Worm (Caenorhabditis elegans): ENCODE measurements around the gene T25D1.2.
A peak's percentile ranks its signal among the peaks of the same experiment; 100 is the strongest.

The T25D1.2 gene

DNA sequence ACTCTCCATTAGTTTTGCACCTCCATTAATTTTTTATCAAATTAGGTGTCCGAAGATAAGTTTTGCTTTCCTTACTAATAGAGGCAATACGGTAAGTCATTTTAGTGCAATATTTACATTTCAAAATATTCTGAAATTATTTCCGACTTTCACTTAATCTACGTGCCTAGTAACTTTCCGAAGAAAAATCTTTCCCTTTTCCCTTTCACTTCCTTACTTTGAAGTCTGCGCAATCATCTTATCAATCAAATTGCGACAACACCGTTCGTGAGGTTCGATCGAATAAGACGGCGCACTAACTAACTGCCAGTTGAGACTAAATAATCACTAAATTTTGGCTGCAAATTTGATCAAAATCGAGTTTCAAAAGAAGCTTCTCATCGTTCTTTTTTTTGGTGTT, 18.5 kb downstream of the T25D1.2 start:
- TF ChIP-seq blmp-1 (tag; optimal IDR thresholded peaks at IDR 0.05; ENCODE audit: insufficient read depth) (peak; percentile 74), egl-27 (tag; optimal IDR thresholded peaks at IDR 0.05) (no peak)

DNA sequence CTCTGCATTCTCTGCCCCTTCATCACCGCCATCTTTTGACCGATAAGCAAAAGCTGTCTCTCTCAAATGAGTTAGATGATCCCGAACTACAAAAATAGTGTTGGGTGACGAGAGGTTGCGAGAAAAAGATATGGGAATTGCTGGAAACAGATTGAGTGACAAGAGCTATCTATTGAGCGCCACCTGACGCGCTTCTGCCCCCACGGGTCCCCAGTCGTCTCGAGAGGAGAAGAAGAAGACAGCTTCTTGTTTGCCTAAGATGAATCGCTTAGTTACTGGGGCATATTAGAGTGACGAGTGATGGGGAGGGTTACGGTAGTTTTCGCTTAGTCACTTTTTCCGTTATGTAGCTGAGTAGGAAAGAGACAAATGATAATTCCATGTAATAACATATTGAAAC, 19.2 kb downstream of the T25D1.2 start:
- TF ChIP-seq unc-55 (GFP tag; optimal IDR thresholded peaks at IDR 0.05), result no peak
- TF ChIP-seq F13H6.1 (tag; optimal IDR thresholded peaks at IDR 0.05), result peak; percentile 82
- peak; percentile 45 for TF ChIP-seq C34F6.9 (tag; optimal IDR thresholded peaks at IDR 0.05)
- no peak for TF ChIP-seq gmeb-1 (tag; optimal IDR thresholded peaks at IDR 0.05)
- peak; percentile 38 for TF ChIP-seq nhr-129 (tag; optimal IDR thresholded peaks at IDR 0.05)
- TF ChIP-seq sma-9 (GFP tag; optimal IDR thresholded peaks at IDR 0.05), result peak; percentile 26
- no peak for TF ChIP-seq sma-9 (tag; optimal IDR thresholded peaks at IDR 0.05)
- TF ChIP-seq nhr-6 (tag; optimal IDR thresholded peaks at IDR 0.05), result no peak
- peak in 1 of 2 experiments; percentile 54 for TF ChIP-seq lsy-2 (tag; optimal IDR thresholded peaks at IDR 0.05)

DNA sequence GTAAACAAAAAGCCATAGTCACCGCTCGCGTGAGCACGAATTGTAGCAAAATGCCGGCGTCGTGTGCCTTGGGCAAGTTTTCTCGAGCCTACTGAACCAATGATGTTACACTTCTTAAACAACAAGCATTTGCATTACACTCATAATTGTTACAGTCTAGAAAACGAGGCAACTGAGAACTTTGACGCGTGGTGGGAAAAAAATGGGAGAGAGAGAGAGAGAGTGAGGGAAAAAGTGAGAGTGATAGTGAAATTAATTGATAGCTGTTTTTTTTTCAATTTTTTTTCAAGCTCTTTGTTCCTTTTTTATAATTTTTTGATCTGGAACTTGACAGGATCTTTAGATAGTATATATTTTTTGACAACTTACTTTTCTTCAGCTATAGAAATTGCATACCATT, 19.8 kb downstream of the T25D1.2 start:
- TF ChIP-seq lin-39 (tag; optimal IDR thresholded peaks at IDR 0.05) (no peak), blmp-1 (tag; optimal IDR thresholded peaks at IDR 0.05; ENCODE audit: insufficient read depth) (peak; percentile 70), elt-3 (tag; optimal IDR thresholded peaks at IDR 0.05) (no peak), unc-62 (GFP tag; optimal IDR thresholded peaks at IDR 0.05) (no peak), nhr-23 (tag; optimal IDR thresholded peaks at IDR 0.05) (no peak), ama-1 (optimal IDR thresholded peaks at IDR 0.05) (no peak), unc-55 (GFP tag; optimal IDR thresholded peaks at IDR 0.05) (no peak)

DNA sequence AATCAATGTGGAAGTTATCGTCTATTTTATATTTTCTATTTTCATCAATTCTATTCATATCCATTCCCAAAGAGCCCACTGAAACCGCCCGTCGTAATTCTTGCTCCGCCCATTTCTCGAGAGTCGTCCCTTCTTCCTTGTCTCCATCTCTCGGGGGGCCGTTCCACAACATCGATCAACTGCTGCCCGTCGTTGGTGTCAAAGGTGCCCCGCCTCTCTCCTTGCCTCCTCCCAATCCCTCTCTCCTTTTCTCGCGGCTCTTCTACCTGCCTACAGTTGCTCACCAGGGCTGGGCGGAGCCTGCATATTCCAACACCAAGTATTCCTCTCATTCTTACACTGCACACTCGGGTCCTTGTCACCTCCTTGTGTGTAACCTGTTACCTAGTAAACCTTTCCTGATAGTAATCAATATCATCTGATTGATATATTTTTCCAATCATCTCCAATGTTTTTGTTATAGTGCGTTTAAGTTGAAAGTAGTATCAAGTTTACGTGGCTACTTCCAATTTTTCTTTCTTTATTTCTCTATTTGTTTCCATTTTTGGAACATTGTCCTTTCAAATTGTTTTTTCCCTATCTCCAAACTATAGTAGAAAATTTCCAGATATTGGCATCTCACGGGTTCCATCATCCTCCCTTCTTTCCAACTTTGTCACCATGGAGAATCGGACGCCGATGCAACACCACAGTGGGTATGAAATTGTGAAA, 21.0 kb downstream of the T25D1.2 start, which contains the start of gene pat-9:
Gene pat-9 (plus strand): TSS at position 661 of the 711 bp plus-strand sequence.
- no peak for TF ChIP-seq egl-27 (tag; optimal IDR thresholded peaks at IDR 0.05)
- TF ChIP-seq ceh-82 (tag; optimal IDR thresholded peaks at IDR 0.05), result no peak

DNA sequence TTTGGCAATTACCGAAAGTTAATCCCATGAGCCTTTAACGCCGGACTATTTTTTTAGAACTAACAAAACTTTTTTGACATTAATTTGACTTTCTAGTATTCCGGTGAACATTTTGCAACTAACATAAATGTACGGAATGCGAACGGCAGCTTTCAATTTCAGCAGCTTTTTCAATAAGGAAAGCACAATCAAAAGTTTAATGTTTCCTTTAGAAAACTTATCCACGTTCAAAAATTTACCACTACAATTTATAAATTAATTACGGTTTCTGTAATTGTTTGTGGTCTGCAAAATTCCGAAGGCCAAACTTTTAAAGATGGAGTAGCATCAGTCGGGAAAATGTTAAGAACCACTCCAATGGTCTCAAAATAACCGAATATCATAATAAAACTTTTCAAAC, 25.0 kb downstream of the T25D1.2 start, which contains the start of gene osm-1:
Gene osm-1 (plus strand): TSS at position 301 of the 400 bp plus-strand sequence.
- no peak for TF ChIP-seq alr-1 (tag; optimal IDR thresholded peaks at IDR 0.05)

DNA sequence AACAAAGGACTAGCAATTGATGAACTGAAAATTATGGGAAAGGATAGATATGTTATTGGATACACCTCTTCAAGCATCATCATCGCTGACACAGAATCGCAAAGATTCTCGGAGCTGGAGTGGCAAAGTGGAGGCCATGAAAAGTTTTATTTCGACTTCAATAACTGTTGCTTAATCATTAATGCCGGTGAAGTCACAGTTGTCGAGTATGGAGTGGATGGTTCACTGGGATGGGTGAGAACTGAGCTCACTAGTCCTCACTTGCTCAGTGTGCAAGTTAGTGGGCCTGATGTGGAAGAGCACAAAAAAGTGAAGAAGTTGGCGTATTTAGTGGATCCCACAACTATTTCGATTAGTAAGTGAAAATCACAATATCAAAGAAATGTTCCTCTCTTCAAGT, 28.5 kb downstream of the T25D1.2 start:
- TF ChIP-seq lin-13 (GFP tag; optimal IDR thresholded peaks at IDR 0.05) (no peak), mdl-1 (tag; optimal IDR thresholded peaks at IDR 0.05) (no peak), crh-2 (tag; optimal IDR thresholded peaks at IDR 0.05) (no peak), ztf-1 (GFP tag; conservative IDR thresholded peaks at IDR 0.05) (no peak), dmd-4 (tag; optimal IDR thresholded peaks at IDR 0.05) (no peak), elt-1 (tag; optimal IDR thresholded peaks at IDR 0.05) (no peak), nhr-6 (tag; optimal IDR thresholded peaks at IDR 0.05) (no peak), C34F6.9 (tag; optimal IDR thresholded peaks at IDR 0.05) (no peak), peb-1 (tag; optimal IDR thresholded peaks at IDR 0.05) (no peak), aly-2 (tag; optimal IDR thresholded peaks at IDR 0.05) (no peak), nhr-21 (tag; optimal IDR thresholded peaks at IDR 0.05) (no peak), zag-1 (tag; optimal IDR thresholded peaks at IDR 0.05) (no peak)

DNA sequence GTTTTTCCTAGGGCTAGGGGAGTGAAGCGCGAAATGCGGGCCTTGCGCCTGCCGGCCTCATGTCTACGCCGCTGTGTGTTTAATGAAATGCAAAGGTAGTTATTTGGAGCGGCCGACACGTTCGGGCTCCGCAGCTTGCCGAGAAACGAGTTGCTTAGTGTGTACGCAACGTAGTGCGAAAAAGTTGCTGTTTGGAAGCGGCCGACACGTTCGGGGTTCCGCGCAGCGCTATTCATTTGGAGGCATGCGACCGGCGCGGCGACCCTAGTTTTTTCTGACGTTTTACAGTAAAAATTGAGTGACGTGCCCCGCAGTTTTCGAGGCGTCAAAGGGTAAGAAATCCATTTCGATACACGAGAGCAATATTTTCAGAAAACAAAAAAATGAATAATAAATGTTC, 30.3 kb downstream of the T25D1.2 start:
- peak; percentile 47 for TF ChIP-seq snpc-4 (tag; optimal IDR thresholded peaks at IDR 0.05)
- TF ChIP-seq ama-1 (optimal IDR thresholded peaks at IDR 0.05), result no peak

DNA sequence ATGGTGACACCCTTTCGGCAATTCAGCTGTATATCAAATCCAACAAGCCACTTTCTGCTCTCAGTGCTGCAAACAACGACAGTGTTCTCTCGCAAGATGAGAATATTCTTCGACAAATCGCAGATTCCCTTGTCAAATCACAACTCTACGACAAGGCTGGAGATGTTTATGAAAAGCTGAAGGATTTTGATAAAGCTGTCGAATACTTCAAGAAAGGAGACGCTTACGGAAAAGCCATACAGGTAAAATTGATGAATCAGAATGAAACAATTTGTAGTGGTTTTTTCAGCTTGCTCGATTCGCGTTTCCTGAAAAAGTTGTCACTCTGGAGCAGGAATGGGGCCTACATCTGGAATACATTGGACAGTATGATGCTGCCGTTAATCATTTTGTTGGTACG, 30.8 kb downstream of the T25D1.2 start:
- TF ChIP-seq ama-1 (optimal IDR thresholded peaks at IDR 0.05) (no peak), ztf-4 (tag; optimal IDR thresholded peaks at IDR 0.05) (no peak), nhr-25 (tag; optimal IDR thresholded peaks at IDR 0.05) (no peak), fos-1 (tag; optimal IDR thresholded peaks at IDR 0.05) (no peak), nhr-11 (tag; optimal IDR thresholded peaks at IDR 0.05) (no peak), ztf-1 (GFP tag; conservative IDR thresholded peaks at IDR 0.05) (no peak), dmd-4 (tag; optimal IDR thresholded peaks at IDR 0.05) (no peak), nhr-237 (tag; optimal IDR thresholded peaks at IDR 0.05) (no peak), sma-9 (GFP tag; optimal IDR thresholded peaks at IDR 0.05) (no peak), sma-9 (tag; optimal IDR thresholded peaks at IDR 0.05) (no peak), mab-5 (tag; optimal IDR thresholded peaks at IDR 0.05) (no peak), aly-2 (tag; optimal IDR thresholded peaks at IDR 0.05) (no peak), lin-39 (tag; optimal IDR thresholded peaks at IDR 0.05) (no peak), peb-1 (tag; optimal IDR thresholded peaks at IDR 0.05) (no peak), ceh-82 (tag; optimal IDR thresholded peaks at IDR 0.05) (no peak), nhr-77 (tag; optimal IDR thresholded peaks at IDR 0.05) (no peak), mbf-1 (tag; optimal IDR thresholded peaks at IDR 0.05) (no peak), nhr-6 (tag; optimal IDR thresholded peaks at IDR 0.05) (no peak)
